Worm (Caenorhabditis elegans): Measurements from ENCODE around the gene ddo-2.

DNA sequence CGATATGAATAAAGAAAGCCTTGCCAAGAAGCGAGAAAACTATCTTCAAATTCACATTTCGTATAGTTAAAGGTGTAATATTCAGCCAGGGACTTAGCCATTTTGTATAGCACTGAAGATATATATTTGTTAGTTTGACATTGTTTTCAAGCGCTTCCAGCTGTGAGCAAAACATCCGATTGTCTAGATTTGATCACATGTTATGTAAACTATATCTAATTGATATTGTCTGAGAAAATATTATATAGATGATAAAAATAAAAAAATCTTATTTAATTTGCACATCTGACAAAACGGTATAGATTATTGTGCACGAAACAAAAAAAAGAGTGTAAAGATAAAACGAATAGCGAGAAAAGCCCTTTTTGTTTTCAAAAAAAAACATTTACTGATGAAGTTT is 29.2 kb upstream of the ddo-2 start, which contains the start of gene srh-89:
- TF ChIP-seq tab-1 (GFP tag; IDR thresholded peaks at IDR 0.05): no peak
- no peak for TF ChIP-seq cog-1 (tag; optimal IDR thresholded peaks at IDR 0.05)
- TF ChIP-seq ztf-23 (GFP tag; IDR thresholded peaks at IDR 0.05): no peak
- TF ChIP-seq ref-1 (GFP tag; conservative IDR thresholded peaks at IDR 0.05): no peak
- TF ChIP-seq med-1 (GFP tag; optimal IDR thresholded peaks at IDR 0.05; ENCODE audit: insufficient read depth): no peak
- TF ChIP-seq flt-1 (GFP tag; IDR thresholded peaks at IDR 0.05): no peak
- no peak for TF ChIP-seq ztf-29 (GFP tag; IDR thresholded peaks at IDR 0.05)
- no peak for TF ChIP-seq T22C8.4 (GFP tag; IDR thresholded peaks at IDR 0.05)
- TF ChIP-seq klf-2 (GFP tag; conservative IDR thresholded peaks at IDR 0.05): no peak
